Worm (Caenorhabditis elegans) whole organism, L1 larva: ENCODE data around the gene msp-59.

Source experiments
- F16B12.6 ChIP-seq: fragments of 150-350 bp; optimal IDR thresholded peaks from 2 replicates; lab custom pipeline; 2014; ENCODE audit warnings: missing biosample characterization, missing genetic modification characterization
- Y116A8C.19 ChIP-seq: sonication (generic microtip); optimal IDR thresholded peaks from 2 replicates; lab custom pipeline; 2016; ENCODE audit warnings: missing compliant biosample characterization, missing genetic modification characterization, borderline replicate concordance
- alr-1 ChIP-seq: fragments of 200-800 bp; sonication (Bioruptor generic); optimal IDR thresholded peaks from 2 replicates; lab custom pipeline; 2018; ENCODE audit warnings: borderline replicate concordance, mild to moderate bottlenecking, missing genetic modification characterization, missing compliant biosample characterization
- ceh-63 ChIP-seq: fragments of 200-800 bp; sonication (Bioruptor generic); optimal IDR thresholded peaks from 2 replicates; lab custom pipeline; 2018; ENCODE audit warnings: mild to moderate bottlenecking, missing genetic modification characterization, missing compliant biosample characterization
- ceh-8 ChIP-seq: fragments of 200-800 bp; sonication (Bioruptor generic); optimal IDR thresholded peaks from 2 replicates; lab custom pipeline; 2018; ENCODE audit warnings: mild to moderate bottlenecking, missing genetic modification characterization, moderate library complexity, missing compliant biosample characterization
- ceh-82 ChIP-seq, 3 experiments: fragments of 150-350 bp in 1 of 3; sonication (generic microtip) in 2 of 3; optimal IDR thresholded peaks; 2 replicates each; lab custom pipeline; 2014 to 2017; ENCODE audit warnings: missing biosample characterization in 3 of 3, missing genetic modification characterization in 3 of 3
- dpl-1 ChIP-seq, 3 experiments: fragments of 150-350 bp in 2 of 3; sonication (generic microtip) in 1 of 3; optimal IDR thresholded peaks; 2 replicates each; lab custom pipeline; 2014 to 2017; ENCODE audit warnings: missing biosample characterization in 3 of 3, missing genetic modification characterization in 3 of 3, missing genetic modification reagents in 3 of 3
- efl-1 ChIP-seq, 4 experiments: fragments of 150-350 bp; optimal IDR thresholded peaks in 3 of 4; peaks in 1 of 4; 1 replicate in 1 of 4; 2 replicates in 3 of 4; lab custom pipeline; 2014; ENCODE audit warnings: missing biosample characterization in 2 of 4, missing genetic modification characterization in 2 of 4, missing genetic modification reagents in 2 of 4
- egl-13 ChIP-seq: sonication (generic microtip); optimal IDR thresholded peaks from 2 replicates; lab custom pipeline; 2016; ENCODE audit warnings: missing genotype, missing genetic modification reagents, missing genetic modification characterization, missing compliant biosample characterization
- egl-27 ChIP-seq, 2 experiments: fragments of 150-350 bp in 1 of 2; sonication (generic microtip); optimal IDR thresholded peaks; 3 replicates each; lab custom pipeline; 2017 to 2018; ENCODE audit warnings: missing biosample characterization in 2 of 2, missing genetic modification characterization in 2 of 2, missing genetic modification reagents in 2 of 2
- elt-2 ChIP-seq: sonication (generic microtip); optimal IDR thresholded peaks from 2 replicates; lab custom pipeline; 2016; ENCODE audit warnings: missing genetic modification characterization, mild to moderate bottlenecking, inconsistent platforms, missing compliant biosample characterization, missing genetic modification reagents
- fkh-10 ChIP-seq: sonication (generic microtip); optimal IDR thresholded peaks from 2 replicates; lab custom pipeline; 2017; ENCODE audit warnings: missing biosample characterization, missing genetic modification reagents, missing genetic modification characterization
- fkh-4 ChIP-seq: sonication (generic microtip); optimal IDR thresholded peaks from 2 replicates; lab custom pipeline; 2016; ENCODE audit warnings: missing compliant biosample characterization, missing genetic modification characterization, borderline replicate concordance
- grh-1 ChIP-seq: fragments of 200-800 bp; sonication (Bioruptor generic); IDR thresholded peaks from 2 replicates; pipeline ENCODE4 v1.3.6; 2022; ENCODE audit warnings: missing genetic modification reagents, missing genetic modification characterization, missing compliant biosample characterization
- irx-1 ChIP-seq: sonication (generic microtip); optimal IDR thresholded peaks from 2 replicates; lab custom pipeline; 2016; ENCODE audit warnings: missing genetic modification characterization, missing compliant biosample characterization
- lin-13 ChIP-seq: fragments of 150-350 bp; optimal IDR thresholded peaks from 2 replicates; lab custom pipeline; 2014; ENCODE audit warnings: missing biosample characterization, missing genetic modification reagents, missing genetic modification characterization
- lir-3 ChIP-seq: sonication (generic microtip); optimal IDR thresholded peaks from 2 replicates; lab custom pipeline; 2016; ENCODE audit warnings: mild to moderate bottlenecking, missing genetic modification characterization, moderate library complexity, missing compliant biosample characterization; ENCODE audit not compliant: poor library complexity
- lsy-2 ChIP-seq, 2 experiments: fragments of 150-350 bp; optimal IDR thresholded peaks; 2 replicates each; lab custom pipeline; 2014; ENCODE audit warnings: missing biosample characterization in 2 of 2, missing genetic modification characterization in 2 of 2
- mef-2 ChIP-seq: fragments of 150-350 bp; optimal IDR thresholded peaks from 2 replicates; lab custom pipeline; 2014; ENCODE audit warnings: missing biosample characterization, missing genetic modification characterization
- nhr-19 ChIP-seq: fragments of 200-800 bp; sonication (Bioruptor generic); conservative IDR thresholded peaks from 2 replicates; pipeline ENCODE4 v1.3.6; 2022; ENCODE audit warnings: missing genetic modification characterization, missing compliant biosample characterization
- nhr-20 ChIP-seq: sonication (generic microtip); optimal IDR thresholded peaks from 2 replicates; lab custom pipeline; 2016; ENCODE audit warnings: mild to moderate bottlenecking, missing genetic modification characterization, missing compliant biosample characterization
- nhr-47 ChIP-seq: sonication (generic microtip); optimal IDR thresholded peaks from 2 replicates; lab custom pipeline; 2016; ENCODE audit warnings: mild to moderate bottlenecking, missing genetic modification characterization, moderate library complexity, missing compliant biosample characterization
- nhr-84 ChIP-seq: sonication (generic microtip); optimal IDR thresholded peaks from 2 replicates; lab custom pipeline; 2017; ENCODE audit warnings: missing biosample characterization, missing genetic modification characterization
- nhr-85 ChIP-seq: sonication (generic microtip); peaks from one replicate; lab custom pipeline; 2016; ENCODE audit warnings: missing genetic modification characterization, inconsistent platforms, missing compliant biosample characterization
- skn-1 ChIP-seq: fragments of 150-350 bp; optimal IDR thresholded peaks from 2 replicates; lab custom pipeline; 2014; ENCODE audit warnings: missing biosample characterization, missing genetic modification characterization
- snpc-4 ChIP-seq: fragments of 150-350 bp; optimal IDR thresholded peaks from 2 replicates; lab custom pipeline; 2014; ENCODE audit warnings: missing biosample characterization, missing genetic modification characterization
- sox-4 ChIP-seq: sonication (generic microtip); optimal IDR thresholded peaks from 2 replicates; lab custom pipeline; 2016; ENCODE audit warnings: missing genetic modification characterization, missing compliant biosample characterization
- unc-30 ChIP-seq: sonication (generic microtip); optimal IDR thresholded peaks from 2 replicates; lab custom pipeline; 2017; ENCODE audit warnings: missing biosample characterization, missing genetic modification characterization
- zip-4 ChIP-seq: fragments of 200-800 bp; sonication (Bioruptor generic); optimal IDR thresholded peaks from 2 replicates; lab custom pipeline; 2018; ENCODE audit warnings: mild to moderate bottlenecking, missing genetic modification characterization, moderate library complexity, missing compliant biosample characterization

The msp-59 gene

DNA sequence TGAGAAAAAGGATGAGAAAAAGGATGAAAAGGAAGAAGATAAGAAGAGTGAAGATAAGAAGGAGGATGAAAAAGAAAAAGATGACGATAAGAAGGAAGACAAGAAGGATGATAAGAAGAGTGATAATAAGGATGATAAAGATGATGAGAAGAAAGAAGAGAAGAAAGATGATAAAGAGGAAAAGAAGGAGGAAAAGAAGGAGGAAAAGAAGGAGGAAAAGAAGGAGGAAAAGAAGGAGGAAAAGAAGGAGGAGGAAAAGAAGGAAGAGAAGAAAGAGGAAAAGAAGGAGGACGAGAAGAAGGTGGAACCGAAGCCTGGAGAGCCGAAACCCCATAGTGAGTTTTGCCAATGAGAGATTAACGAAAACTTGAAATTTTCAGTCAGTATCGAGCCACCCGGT lies 39.5 kb downstream of the msp-59 start:
- no peak for TF ChIP-seq elt-2 (tag; lab: Kevin White, UChicago)

- TF ChIP-seq egl-27 (tag; optimal IDR thresholded peaks at IDR 0.05; lab: Kevin White, UChicago), result no peak
- no peak for TF ChIP-seq lir-3 (tag; lab: Kevin White, UChicago)
- TF ChIP-seq fkh-10 (GFP tag; lab: Kevin White, UChicago), result no peak
- no peak for TF ChIP-seq unc-30 (tag; lab: Kevin White, UChicago)
- no peak for TF ChIP-seq dpl-1 (GFP tag; optimal IDR thresholded peaks at IDR 0.05; lab: Kevin White, UChicago)
- TF ChIP-seq nhr-47 (tag; lab: Kevin White, UChicago), result no peak
- no peak for TF ChIP-seq grh-1 (GFP tag; lab: Robert Waterston, UW)
- no peak for TF ChIP-seq ceh-63 (GFP tag; lab: Kevin White, UChicago)
- no peak for TF ChIP-seq egl-13 (tag; lab: Kevin White, UChicago)
- no peak for TF ChIP-seq nhr-85 (tag; lab: Kevin White, UChicago)
- TF ChIP-seq alr-1 (tag; lab: Kevin White, UChicago), result no peak
- TF ChIP-seq Y116A8C.19 (tag; lab: Kevin White, UChicago), result no peak
- TF ChIP-seq ceh-8 (GFP tag; lab: Kevin White, UChicago), result no peak
- TF ChIP-seq sox-4, result no peak
- no peak for TF ChIP-seq fkh-4 (tag; lab: Kevin White, UChicago)
- TF ChIP-seq ceh-82 (tag; optimal IDR thresholded peaks at IDR 0.05; lab: Kevin White, UChicago), result no peak
- no peak for TF ChIP-seq lsy-2 (tag; optimal IDR thresholded peaks at IDR 0.05; lab: Kevin White, UChicago)
- TF ChIP-seq nhr-84, result no peak
- TF ChIP-seq F16B12.6 (tag; lab: Kevin White, UChicago), result no peak
These were observed 40.4 kb downstream of the msp-59 start, which contains the start of gene F36H12.3 for ce11 chrIV:5272518-5272917. Gene F36H12.3, plus strand, starts transcription at chrIV:5272818.

- TF ChIP-seq mef-2 (tag; lab: Kevin White, UChicago) (no peak), efl-1 (optimal IDR thresholded peaks at IDR 0.05; lab: Kevin White, UChicago) (no peak), efl-1 (GFP tag; optimal IDR thresholded peaks at IDR 0.05 in 1 of 2; lab: Kevin White, UChicago) (peak in 1 of 2 experiments; percentile 74)
These were observed 44.1 kb downstream of the msp-59 start, which contains the start of gene F36H12.4 for ce11 chrIV:5268803-5269202. Gene F36H12.4, plus strand, starts transcription at chrIV:5269103.

ce11 chrIV:5266474-5266873 lies 46.4 kb downstream of the msp-59 start, which contains the start of gene F36H12.5:
Gene F36H12.5, plus strand, starts transcription at chrIV:5266774.
- TF ChIP-seq fkh-4 (tag; lab: Kevin White, UChicago), result no peak
- no peak for TF ChIP-seq lin-13 (GFP tag; lab: Kevin White, UChicago)
- TF ChIP-seq skn-1 (tag; lab: Kevin White, UChicago), result no peak
- no peak for TF ChIP-seq zip-4 (GFP tag; lab: Kevin White, UChicago)
- TF ChIP-seq elt-2 (tag; lab: Kevin White, UChicago), result no peak
- no peak for TF ChIP-seq mef-2 (tag; lab: Kevin White, UChicago)
- no peak for TF ChIP-seq irx-1 (tag; lab: Kevin White, UChicago)
- TF ChIP-seq nhr-20 (tag; lab: Kevin White, UChicago), result no peak
- TF ChIP-seq nhr-47 (tag; lab: Kevin White, UChicago), result no peak

ce11 chrIV:5264700-5265210 lies 48.2 kb downstream of the msp-59 start:
- TF ChIP-seq snpc-4 (peak; percentile 85), nhr-47 (tag; lab: Kevin White, UChicago) (peak; percentile 25), elt-2 (tag; lab: Kevin White, UChicago) (peak; percentile 1), nhr-19 (GFP tag; lab: Robert Waterston, UW) (peak; percentile 70)
